Worm (Caenorhabditis elegans) whole organism, L1 larva: ENCODE results near the gene frh-1.
A peak's percentile ranks its signal among the peaks of the same experiment; 100 is the strongest.

Experiments used
- Y116A8C.19 ChIP-seq: sonication (generic microtip); optimal IDR thresholded peaks from 2 replicates; lab custom pipeline; 2016; ENCODE audit warnings: missing compliant biosample characterization, missing genetic modification characterization, borderline replicate concordance
- aha-1 ChIP-seq: fragments of 150-350 bp; optimal IDR thresholded peaks from 2 replicates; lab custom pipeline; 2014; ENCODE audit warnings: missing biosample characterization, missing genetic modification characterization
- fkh-10 ChIP-seq: sonication (generic microtip); optimal IDR thresholded peaks from 2 replicates; lab custom pipeline; 2017; ENCODE audit warnings: missing biosample characterization, missing genetic modification reagents, missing genetic modification characterization
- irx-1 ChIP-seq: sonication (generic microtip); optimal IDR thresholded peaks from 2 replicates; lab custom pipeline; 2016; ENCODE audit warnings: missing genetic modification characterization, missing compliant biosample characterization
- lin-35 ChIP-seq, 2 experiments: fragments of 150-350 bp; optimal IDR thresholded peaks; 2 replicates each; lab custom pipeline; 2014; ENCODE audit warnings: missing biosample characterization in 2 of 2, missing genetic modification characterization in 2 of 2, missing genetic modification reagents in 2 of 2
- mdl-1 ChIP-seq, 2 experiments: fragments of 150-350 bp; optimal IDR thresholded peaks; 2 replicates each; lab custom pipeline; 2014 to 2017; ENCODE audit warnings: missing biosample characterization in 2 of 2, missing genetic modification characterization in 2 of 2, inconsistent platforms in 1 of 2
- nhr-76 ChIP-seq: sonication (generic microtip); optimal IDR thresholded peaks from 2 replicates; lab custom pipeline; 2017; ENCODE audit warnings: missing biosample characterization, missing genetic modification characterization
- pqm-1 ChIP-seq: sonication (generic microtip); optimal IDR thresholded peaks from 3 replicates; lab custom pipeline; 2017; ENCODE audit warnings: missing biosample characterization, missing genetic modification characterization

- no peak for TF ChIP-seq aha-1 (tag; lab: Kevin White, UChicago)
- TF ChIP-seq nhr-76 (tag; lab: Kevin White, UChicago), result no peak
- peak in 1 of 2 experiments; percentile 15 for TF ChIP-seq mdl-1 (tag; optimal IDR thresholded peaks at IDR 0.05; lab: Kevin White, UChicago)
- peak in 1 of 2 experiments; percentile 58 for TF ChIP-seq lin-35 (GFP tag; optimal IDR thresholded peaks at IDR 0.05; lab: Kevin White, UChicago)
- no peak for TF ChIP-seq fkh-10 (GFP tag; lab: Kevin White, UChicago)
- TF ChIP-seq Y116A8C.19 (tag; lab: Kevin White, UChicago), result no peak
- no peak for TF ChIP-seq irx-1 (tag; lab: Kevin White, UChicago)
- no peak for TF ChIP-seq pqm-1 (tag; lab: Kevin White, UChicago)
These were observed 31.1 kb upstream of the frh-1 start for ce11 chrII:5885966-5886621.
